Worm (Caenorhabditis elegans) whole organism, late embryonic: Measurements from ENCODE around the gene F56D5.9.

ENCODE experiments used
- ceh-14 ChIP-seq: sonication (generic microtip); optimal IDR thresholded peaks from 2 replicates; lab custom pipeline; 2016; ENCODE audit warnings: missing genotype, missing genetic modification characterization, missing compliant biosample characterization
- fax-1 ChIP-seq: sonication (generic microtip); optimal IDR thresholded peaks from 2 replicates; lab custom pipeline; 2016; ENCODE audit warnings: missing genotype, missing genetic modification characterization, missing compliant biosample characterization

DNA sequence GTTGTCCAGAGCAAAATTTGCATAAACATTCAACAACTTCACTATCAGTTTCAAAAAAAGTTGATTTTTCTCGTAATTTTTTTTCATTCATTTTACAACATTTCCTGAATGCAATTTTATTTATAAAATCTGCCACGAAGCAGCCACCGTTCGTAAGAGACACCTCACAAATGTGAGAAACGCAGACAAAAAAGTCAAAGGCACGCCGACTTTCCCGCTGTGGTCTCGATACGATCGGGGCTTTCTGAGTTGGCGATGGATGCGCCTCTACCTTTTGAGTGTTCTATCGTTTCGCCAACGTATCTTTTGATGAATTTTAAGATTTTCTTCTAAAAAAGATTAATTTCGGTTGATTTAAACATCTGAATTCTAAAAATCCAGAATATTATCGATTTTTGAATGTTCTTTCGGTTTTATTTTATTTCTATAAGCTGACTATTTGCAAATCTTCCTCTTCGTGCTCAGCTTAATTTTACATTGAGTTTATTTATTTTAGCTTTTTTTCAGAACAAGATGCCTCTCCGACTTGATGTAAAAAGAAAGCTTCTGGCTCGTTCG, 37.0 kb upstream of the F56D5.9 start, which contains the start of gene copb-2:
- TF ChIP-seq ceh-14 (tag; lab: Kevin White, UChicago) (no peak), fax-1 (no peak)
